Worm (Caenorhabditis elegans) whole organism, late embryonic: ENCODE data around the gene parn-1.

Experiments used
- ama-1 ChIP-seq: fragments of 150-350 bp; optimal IDR thresholded peaks from 2 replicates; lab custom pipeline; 2014
- elt-2 ChIP-seq: sonication (generic microtip); optimal IDR thresholded peaks from 2 replicates; lab custom pipeline; 2016; ENCODE audit warnings: missing genetic modification reagents, missing genetic modification characterization, missing compliant biosample characterization
- hlh-6 ChIP-seq: sonication (generic microtip); optimal IDR thresholded peaks from 2 replicates; lab custom pipeline; 2016; ENCODE audit warnings: missing genotype, missing genetic modification characterization, missing compliant biosample characterization
- nfya-1 ChIP-seq: sonication (generic microtip); optimal IDR thresholded peaks from 2 replicates; lab custom pipeline; 2017; ENCODE audit warnings: missing genetic modification characterization, mild to moderate bottlenecking, missing compliant biosample characterization, antibody characterized with exemption, moderate library complexity
- nhr-11 ChIP-seq: fragments of 150-350 bp; optimal IDR thresholded peaks from 2 replicates; lab custom pipeline; 2014; ENCODE audit warnings: missing biosample characterization, missing genetic modification characterization
- nhr-232 ChIP-seq: sonication (generic microtip); optimal IDR thresholded peaks from 2 replicates; lab custom pipeline; 2016; ENCODE audit warnings: missing genetic modification characterization, missing compliant biosample characterization
- npax-4 ChIP-seq: sonication (generic microtip); optimal IDR thresholded peaks from 2 replicates; lab custom pipeline; 2016; ENCODE audit warnings: missing genetic modification characterization, missing compliant biosample characterization
- unc-86 ChIP-seq: sonication (generic microtip); optimal IDR thresholded peaks from 2 replicates; lab custom pipeline; 2016; ENCODE audit warnings: missing genetic modification characterization, missing compliant biosample characterization

- TF ChIP-seq ama-1 (lab: Kevin White, UChicago) (no peak), hlh-6 (tag; lab: Kevin White, UChicago) (no peak), nhr-11 (tag; lab: Kevin White, UChicago) (no peak), elt-2 (no peak), nfya-1 (tag; lab: Kevin White, UChicago) (no peak), unc-86 (no peak), nhr-232 (tag; lab: Kevin White, UChicago) (no peak), npax-4 (tag; lab: Kevin White, UChicago) (no peak)
Measured at ce11 chrV:12695155-12695554, at the start of gene parn-1.
